Worm (Caenorhabditis elegans): ENCODE measurements around the gene srbc-41.

DNA sequence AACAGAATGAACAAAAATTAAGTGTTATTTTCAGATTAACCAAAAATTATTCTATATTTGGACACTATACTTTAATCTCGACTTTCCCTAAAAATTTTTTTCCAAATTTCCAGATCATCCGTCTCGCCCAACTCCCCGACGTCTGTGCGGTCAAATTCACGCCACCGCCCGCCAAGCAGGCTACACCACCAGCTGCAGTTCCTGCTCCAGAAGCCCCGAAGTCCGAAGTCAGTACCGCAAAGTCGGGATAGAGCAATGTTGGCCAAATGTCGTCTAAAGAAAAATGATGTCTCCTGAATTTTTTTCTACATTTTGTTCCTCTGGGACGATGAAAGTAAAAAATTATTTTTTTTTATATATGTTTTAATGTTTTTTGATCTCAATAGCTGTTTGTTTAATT lies 28.1 kb upstream of the srbc-41 start:
- TF ChIP-seq nhr-28 (tag; optimal IDR thresholded peaks at IDR 0.05) = no peak
- TF ChIP-seq unc-39 (tag; optimal IDR thresholded peaks at IDR 0.05) = no peak
- TF ChIP-seq sptf-1 (tag; optimal IDR thresholded peaks at IDR 0.05) = no peak
- no peak for TF ChIP-seq sem-2 (GFP tag; optimal IDR thresholded peaks at IDR 0.05)
- no peak for TF ChIP-seq mep-1 (tag; optimal IDR thresholded peaks at IDR 0.05)
- no peak for TF ChIP-seq blmp-1 (tag; optimal IDR thresholded peaks at IDR 0.05)
- no peak for TF ChIP-seq nhr-76 (tag; optimal IDR thresholded peaks at IDR 0.05)
- no peak for TF ChIP-seq M03D4.4 (tag; optimal IDR thresholded peaks at IDR 0.05)
- TF ChIP-seq pha-4 (tag; optimal IDR thresholded peaks at IDR 0.05) = no peak
- TF ChIP-seq lsy-2 (tag; optimal IDR thresholded peaks at IDR 0.05) = no peak
- TF ChIP-seq drap-1 (GFP tag; optimal IDR thresholded peaks at IDR 0.05) = no peak
- no peak for TF ChIP-seq nhr-237 (tag; optimal IDR thresholded peaks at IDR 0.05)
- TF ChIP-seq ceh-83 (GFP tag; optimal IDR thresholded peaks at IDR 0.05) = no peak
- TF ChIP-seq zip-8 (tag; optimal IDR thresholded peaks at IDR 0.05) = no peak
